Worm (Caenorhabditis elegans) whole organism, L4 larva: Measurements from ENCODE around the gene C27B7.2.
A peak's percentile ranks its signal among the peaks of the same experiment; 100 is the strongest.

Experiments
- T26A8.4 ChIP-seq: fragments of 200-800 bp; sonication (Bioruptor generic); IDR thresholded peaks from 2 replicates; pipeline ENCODE4 v1.3.6; 2022; ENCODE audit warnings: missing genetic modification characterization, missing compliant biosample characterization
- Y105C5A.15 ChIP-seq: fragments of 200-800 bp; sonication (Bioruptor generic); IDR thresholded peaks from 2 replicates; pipeline ENCODE4 v1.3.6; 2022; ENCODE audit warnings: missing genetic modification characterization, missing compliant biosample characterization
- Y48G9A.11 ChIP-seq: fragments of 200-800 bp; sonication (Bioruptor generic); IDR thresholded peaks from 2 replicates; pipeline ENCODE4 v1.3.6; 2022; ENCODE audit warnings: missing genetic modification reagents, missing genetic modification characterization, missing compliant biosample characterization
- Y75B8A.6 ChIP-seq: fragments of 200-800 bp; sonication (Bioruptor generic); IDR thresholded peaks from 2 replicates; pipeline ENCODE4 v1.3.6; 2022; ENCODE audit warnings: missing genetic modification reagents, missing genetic modification characterization, missing compliant biosample characterization
- ZK546.5 ChIP-seq, 2 experiments: sonication (generic microtip); optimal IDR thresholded peaks; 2 replicates each; lab custom pipeline; 2017; ENCODE audit warnings: missing biosample characterization in 2 of 2, missing genetic modification characterization in 2 of 2
- aha-1 ChIP-seq: fragments of 150-350 bp; peaks from one replicate; lab custom pipeline; 2014; ENCODE audit warnings: missing biosample characterization, missing genetic modification characterization
- arid-1 ChIP-seq: fragments of 200-800 bp; sonication (Bioruptor generic); conservative IDR thresholded peaks from 2 replicates; pipeline ENCODE4 v1.3.6; 2022; ENCODE audit warnings: missing genetic modification reagents, missing genetic modification characterization, missing compliant biosample characterization
- ceh-20 ChIP-seq: fragments of 200-800 bp; sonication (Bioruptor generic); IDR thresholded peaks from 2 replicates; pipeline ENCODE4 v1.3.6; 2022; ENCODE audit warnings: missing genetic modification reagents, missing genetic modification characterization, missing compliant biosample characterization
- ceh-62 ChIP-seq: sonication (generic microtip); optimal IDR thresholded peaks from 2 replicates; lab custom pipeline; 2017; ENCODE audit warnings: missing biosample characterization, missing genetic modification characterization
- ceh-82 ChIP-seq: sonication (generic microtip); optimal IDR thresholded peaks from 2 replicates; lab custom pipeline; 2017; ENCODE audit warnings: missing biosample characterization, missing genetic modification characterization
- ces-1 ChIP-seq: fragments of 150-350 bp; sonication (generic microtip); optimal IDR thresholded peaks from 4 replicates; lab custom pipeline; 2014; ENCODE audit warnings: missing biosample characterization, missing genetic modification reagents, missing genetic modification characterization
- cey-2 ChIP-seq: sonication (generic microtip); optimal IDR thresholded peaks from 3 replicates; lab custom pipeline; 2017; ENCODE audit warnings: missing genetic modification characterization, mild to moderate bottlenecking, missing compliant biosample characterization, antibody characterized with exemption, borderline replicate concordance; ENCODE audit not compliant: insufficient read depth
- daf-16 ChIP-seq, 3 experiments: sonication (generic microtip); optimal IDR thresholded peaks; 2 replicates each; lab custom pipeline; 2016 to 2017; ENCODE audit warnings: missing genetic modification characterization in 3 of 3, missing genetic modification reagents in 3 of 3, mild to moderate bottlenecking in 2 of 3, missing compliant biosample characterization in 2 of 3, missing biosample characterization in 1 of 3, moderate library complexity in 1 of 3
- daf-19 ChIP-seq: fragments of 200-800 bp; sonication (Bioruptor generic); conservative IDR thresholded peaks from 2 replicates; pipeline ENCODE4 v1.3.6; 2022; ENCODE audit warnings: missing genetic modification characterization, missing compliant biosample characterization
- dmd-6 ChIP-seq: fragments of 200-800 bp; sonication (Bioruptor generic); IDR thresholded peaks from 2 replicates; pipeline ENCODE4 v1.3.6; 2022; ENCODE audit warnings: missing genetic modification reagents, missing genetic modification characterization, missing compliant biosample characterization
- dmd-8 ChIP-seq: fragments of 200-800 bp; sonication (Bioruptor generic); IDR thresholded peaks from 2 replicates; pipeline ENCODE4 v1.3.6; 2022; ENCODE audit warnings: missing genetic modification characterization, missing compliant biosample characterization
- dpl-1 ChIP-seq: fragments of 150-350 bp; optimal IDR thresholded peaks from 2 replicates; lab custom pipeline; 2014; ENCODE audit warnings: missing biosample characterization, missing genetic modification reagents, missing genetic modification characterization
- dve-1 ChIP-seq: sonication (generic microtip); optimal IDR thresholded peaks from 2 replicates; lab custom pipeline; 2017; ENCODE audit warnings: antibody characterized with exemption, mild to moderate bottlenecking, missing genetic modification characterization, missing compliant biosample characterization; ENCODE audit not compliant: insufficient read depth
- egl-43 ChIP-seq: fragments of 200-800 bp; sonication (Bioruptor generic); IDR thresholded peaks from 2 replicates; pipeline ENCODE4 v1.3.6; 2022; ENCODE audit warnings: missing genetic modification reagents, missing genetic modification characterization, missing compliant biosample characterization
- fos-1 ChIP-seq: fragments of 150-350 bp; optimal IDR thresholded peaks from 2 replicates; lab custom pipeline; 2014; ENCODE audit warnings: missing biosample characterization, missing genetic modification characterization
- gei-8 ChIP-seq: fragments of 200-800 bp; sonication (Bioruptor generic); optimal IDR thresholded peaks from 2 replicates; lab custom pipeline; 2018; ENCODE audit warnings: mild to moderate bottlenecking, missing genetic modification characterization, missing compliant biosample characterization
- hif-1 ChIP-seq, 2 experiments: sonication (generic microtip); optimal IDR thresholded peaks; 2 replicates each; lab custom pipeline; 2016 to 2017; ENCODE audit warnings: missing compliant biosample characterization in 2 of 2, missing genetic modification characterization in 2 of 2, missing genetic modification reagents in 2 of 2, missing genotype in 2 of 2, mild to moderate bottlenecking in 1 of 2
- hlh-11 ChIP-seq: fragments of 200-800 bp; sonication (Bioruptor generic); optimal IDR thresholded peaks from 2 replicates; lab custom pipeline; 2018; ENCODE audit warnings: mild to moderate bottlenecking, missing genetic modification characterization, missing compliant biosample characterization
- jun-1 ChIP-seq: fragments of 150-350 bp; optimal IDR thresholded peaks from 2 replicates; lab custom pipeline; 2014; ENCODE audit warnings: missing biosample characterization, missing genetic modification reagents, missing genetic modification characterization
- lin-1 ChIP-seq: fragments of 200-800 bp; sonication (Bioruptor generic); IDR thresholded peaks from 2 replicates; pipeline ENCODE4 v1.3.6; 2022; ENCODE audit warnings: missing genetic modification reagents, missing genetic modification characterization, missing compliant biosample characterization
- lin-15B ChIP-seq: fragments of 150-350 bp; sonication (generic microtip); optimal IDR thresholded peaks from 3 replicates; lab custom pipeline; 2014; ENCODE audit warnings: missing biosample characterization, missing genetic modification characterization
- lsy-2 ChIP-seq, 2 experiments: fragments of 150-350 bp in 1 of 2; sonication (generic microtip) in 1 of 2; optimal IDR thresholded peaks; 2 replicates each; lab custom pipeline; 2014 to 2017; ENCODE audit warnings: missing biosample characterization in 2 of 2, missing genetic modification characterization in 2 of 2
- madf-9 ChIP-seq: fragments of 200-800 bp; sonication (Bioruptor generic); conservative IDR thresholded peaks from 2 replicates; pipeline ENCODE4 v1.3.6; 2022; ENCODE audit warnings: missing genetic modification reagents, missing genetic modification characterization, missing compliant biosample characterization
- mxl-2 ChIP-seq: fragments of 200-800 bp; sonication (Bioruptor generic); conservative IDR thresholded peaks from 2 replicates; pipeline ENCODE4 v1.3.6; 2022; ENCODE audit warnings: missing genetic modification reagents, missing genetic modification characterization, missing compliant biosample characterization
- nhr-102 ChIP-seq: sonication (generic microtip); optimal IDR thresholded peaks from 2 replicates; lab custom pipeline; 2016; ENCODE audit warnings: mild to moderate bottlenecking, missing genetic modification characterization, moderate library complexity, missing compliant biosample characterization
- nhr-111 ChIP-seq: fragments of 200-800 bp; sonication (Bioruptor generic); optimal IDR thresholded peaks from 2 replicates; lab custom pipeline; 2018; ENCODE audit warnings: mild to moderate bottlenecking, missing genetic modification characterization, missing compliant biosample characterization
- nhr-25 ChIP-seq: sonication (generic microtip); optimal IDR thresholded peaks from 2 replicates; lab custom pipeline; 2017; ENCODE audit warnings: missing genetic modification characterization, mild to moderate bottlenecking, missing compliant biosample characterization, antibody characterized with exemption, moderate library complexity, borderline replicate concordance; ENCODE audit not compliant: insufficient read depth
- nhr-6 ChIP-seq: fragments of 150-350 bp; optimal IDR thresholded peaks from 2 replicates; lab custom pipeline; 2014; ENCODE audit warnings: missing biosample characterization, missing genetic modification characterization
- pha-4 ChIP-seq, 2 experiments: fragments of 150-350 bp in 1 of 2; fragments of 200-800 bp in 1 of 2; sonication (Bioruptor generic) in 1 of 2; IDR thresholded peaks in 1 of 2; optimal IDR thresholded peaks in 1 of 2; 2 replicates each; pipeline versions ENCODE4 v1.3.6 to Lab custom; 2014 to 2022; ENCODE audit warnings: missing genetic modification characterization in 2 of 2, missing genetic modification reagents in 2 of 2, missing biosample characterization in 1 of 2, missing compliant biosample characterization in 1 of 2
- saeg-2 ChIP-seq: fragments of 200-800 bp; sonication (Bioruptor generic); IDR thresholded peaks from 2 replicates; pipeline ENCODE4 v1.3.6; 2022; ENCODE audit warnings: missing genetic modification reagents, missing genetic modification characterization, missing compliant biosample characterization
- skn-1 ChIP-seq: fragments of 150-350 bp; optimal IDR thresholded peaks from 2 replicates; lab custom pipeline; 2014; ENCODE audit warnings: missing biosample characterization, missing genetic modification characterization
- spr-1 ChIP-seq: sonication (generic microtip); optimal IDR thresholded peaks from 2 replicates; lab custom pipeline; 2016; ENCODE audit warnings: mild to moderate bottlenecking, missing genetic modification characterization, missing compliant biosample characterization
- tra-1 ChIP-seq: fragments of 200-800 bp; sonication (Bioruptor generic); IDR thresholded peaks from 2 replicates; pipeline ENCODE4 v1.3.6; 2022; ENCODE audit warnings: missing genetic modification reagents, missing genetic modification characterization, missing compliant biosample characterization
- unc-130 ChIP-seq: sonication (generic microtip); optimal IDR thresholded peaks from 2 replicates; lab custom pipeline; 2016; ENCODE audit warnings: missing genetic modification reagents, missing genetic modification characterization, missing compliant biosample characterization
- unc-62 ChIP-seq, 3 experiments: fragments of 150-350 bp in 1 of 3; sonication (generic microtip); optimal IDR thresholded peaks in 2 of 3; peaks in 1 of 3; 1 replicate in 1 of 3; 2 replicates in 2 of 3; lab custom pipeline; 2014 to 2017; ENCODE audit warnings: missing biosample characterization in 3 of 3, missing genetic modification characterization in 3 of 3, missing genetic modification reagents in 3 of 3, missing genotype in 1 of 3
- vab-7 ChIP-seq: fragments of 200-800 bp; sonication (Bioruptor generic); IDR thresholded peaks from 2 replicates; pipeline ENCODE4 v1.3.6; 2022; ENCODE audit warnings: missing genetic modification reagents, missing genetic modification characterization, missing compliant biosample characterization
- zag-1 ChIP-seq: fragments of 150-350 bp; optimal IDR thresholded peaks from 2 replicates; lab custom pipeline; 2014; ENCODE audit warnings: missing biosample characterization, missing genetic modification characterization
- zip-2 ChIP-seq: fragments of 150-350 bp; optimal IDR thresholded peaks from 2 replicates; lab custom pipeline; 2014; ENCODE audit warnings: missing biosample characterization, missing genetic modification characterization
- ztf-11 ChIP-seq: fragments of 150-350 bp; optimal IDR thresholded peaks from 2 replicates; lab custom pipeline; 2014; ENCODE audit warnings: missing biosample characterization, missing genetic modification characterization
- ztf-7 ChIP-seq: fragments of 150-350 bp; optimal IDR thresholded peaks from 2 replicates; lab custom pipeline; 2014; ENCODE audit warnings: missing biosample characterization, missing genetic modification characterization

Gene C27B7.2

DNA sequence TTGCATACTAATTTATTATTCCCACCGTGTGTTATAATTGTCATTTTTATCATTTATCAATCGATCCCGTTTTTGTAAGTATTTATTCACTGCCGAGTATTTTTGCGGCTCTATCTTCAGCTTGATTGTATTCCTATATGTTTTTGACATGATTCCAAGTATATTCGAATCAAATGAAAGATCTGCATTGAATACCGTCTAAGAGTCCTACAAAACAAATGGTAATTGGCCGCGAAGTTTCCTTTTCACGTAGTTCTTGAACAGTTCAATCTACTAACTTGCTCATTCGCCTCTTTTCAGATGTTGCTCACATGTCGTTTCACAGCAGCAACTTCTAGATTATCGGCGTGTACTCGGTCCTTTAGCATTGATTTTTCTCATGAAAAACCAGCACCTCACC lies at the start of gene C27B7.2:
Gene C27B7.2 (plus strand): TSS at position 301 of the 400 bp plus-strand sequence.
- TF ChIP-seq arid-1: no peak
- TF ChIP-seq unc-130: no peak
- TF ChIP-seq aha-1: peak; percentile 43
- no peak for TF ChIP-seq ces-1 (GFP tag; lab: Kevin White, UChicago)
- no peak for TF ChIP-seq nhr-111
- TF ChIP-seq lsy-2 (tag; optimal IDR thresholded peaks at IDR 0.05; lab: Kevin White, UChicago): no peak
- TF ChIP-seq T26A8.4 (GFP tag; lab: Robert Waterston, UW): 0 out of 2 replicates have a peak, but pooled peaks have one; percentile 25
- no peak for TF ChIP-seq zip-2 (tag; lab: Kevin White, UChicago)
- 0 out of 2 replicates have a peak, but pooled peaks have one; percentile 30 for TF ChIP-seq dmd-8 (GFP tag; lab: Robert Waterston, UW)
- TF ChIP-seq cey-2 (tag; lab: Kevin White, UChicago): no peak
- no peak for TF ChIP-seq madf-9 (GFP tag; lab: Robert Waterston, UW)
- TF ChIP-seq Y48G9A.11 (GFP tag; lab: Robert Waterston, UW): peak; percentile 46; the same call in 1 of the 2 replicates
- TF ChIP-seq, all 104 proteins: peak for 4

DNA sequence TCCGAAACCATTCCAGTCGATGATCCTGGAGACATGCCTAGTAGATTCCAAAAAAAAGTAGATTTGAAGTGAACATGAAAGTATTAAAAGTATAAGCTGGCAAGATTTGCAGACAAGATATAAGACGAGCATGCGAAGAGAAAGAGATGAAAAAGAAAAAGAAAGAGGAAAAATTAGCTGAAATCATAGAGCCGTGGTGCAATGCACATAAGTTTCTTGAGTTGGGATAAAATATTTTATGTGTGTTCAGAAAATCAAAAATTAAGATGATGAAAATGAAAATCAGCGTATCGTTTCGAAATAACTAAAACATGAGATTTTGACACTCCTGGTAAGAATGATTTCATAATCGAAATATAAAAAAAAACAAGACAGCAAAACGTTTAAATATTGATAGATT lies 48.2 kb upstream of the C27B7.2 start, which contains the start of gene T11B7.2:
Gene T11B7.2 (minus strand): TSS at position 101 of the 400 bp plus-strand sequence.
- TF ChIP-seq unc-130 (no peak), zag-1 (tag; lab: Kevin White, UChicago) (no peak), dpl-1 (GFP tag; lab: Kevin White, UChicago) (no peak), skn-1 (tag; lab: Kevin White, UChicago) (no peak), unc-62 (GFP tag; optimal IDR thresholded peaks at IDR 0.05 in 1 of 2; lab: Kevin White, UChicago) (no peak), unc-62 (tag; optimal IDR thresholded peaks at IDR 0.05; lab: Kevin White, UChicago) (no peak), mxl-2 (no peak), ztf-11 (tag; lab: Kevin White, UChicago) (no peak)

DNA sequence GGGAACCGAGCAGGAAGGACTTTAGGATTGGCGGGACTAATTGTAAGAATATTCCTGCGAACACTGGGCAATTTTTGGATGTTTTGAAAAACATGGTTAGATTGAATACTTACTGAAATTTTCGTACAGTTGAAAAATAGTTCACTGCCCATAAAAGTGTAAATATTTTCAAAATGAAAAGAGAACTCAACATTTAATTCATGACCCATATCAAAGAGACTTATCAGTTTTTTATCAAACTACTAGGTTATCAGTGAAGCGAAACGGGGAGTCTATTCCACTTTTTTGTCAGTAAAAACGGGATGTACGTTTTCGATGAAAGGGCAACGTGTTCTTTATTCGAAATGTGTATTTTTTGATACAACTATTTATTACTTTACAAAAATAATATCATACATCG lies 46.7 kb upstream of the C27B7.2 start:
- no peak for TF ChIP-seq Y105C5A.15 (GFP tag; lab: Robert Waterston, UW)
- TF ChIP-seq ceh-62 (tag; lab: Kevin White, UChicago): no peak
- TF ChIP-seq spr-1 (tag; lab: Kevin White, UChicago): no peak
- no peak for TF ChIP-seq hif-1 (tag; optimal IDR thresholded peaks at IDR 0.05; lab: Kevin White, UChicago)
- TF ChIP-seq Y48G9A.11 (GFP tag; lab: Robert Waterston, UW): no peak
- TF ChIP-seq dve-1 (tag; lab: Kevin White, UChicago): peak; percentile 32
- TF ChIP-seq zag-1 (tag; lab: Kevin White, UChicago): no peak
- TF ChIP-seq nhr-6 (tag; lab: Kevin White, UChicago): no peak
- no peak for TF ChIP-seq nhr-25 (tag; lab: Kevin White, UChicago)
- peak; percentile 39; the same call in 1 of the 2 replicates for TF ChIP-seq dmd-6 (GFP tag; lab: Robert Waterston, UW)
- TF ChIP-seq T26A8.4 (GFP tag; lab: Robert Waterston, UW): no peak
- TF ChIP-seq tra-1: no peak
- TF ChIP-seq pha-4 (GFP tag; IDR thresholded peaks at IDR 0.05; lab: Robert Waterston, UW): no peak
- TF ChIP-seq pha-4 (tag; optimal IDR thresholded peaks at IDR 0.05; lab: Kevin White, UChicago): no peak
- no peak for TF ChIP-seq Y75B8A.6 (GFP tag; lab: Robert Waterston, UW)
- no peak for TF ChIP-seq nhr-102 (tag; lab: Kevin White, UChicago)
- TF ChIP-seq ceh-82 (tag; lab: Kevin White, UChicago): no peak
- no peak for TF ChIP-seq unc-130
- no peak for TF ChIP-seq egl-43 (GFP tag; lab: Robert Waterston, UW)
- TF ChIP-seq daf-16 (GFP tag; optimal IDR thresholded peaks at IDR 0.05; lab: Kevin White, UChicago): no peak
- TF ChIP-seq daf-16 (tag; optimal IDR thresholded peaks at IDR 0.05; lab: Kevin White, UChicago): peak; percentile 56
- no peak for TF ChIP-seq lin-1 (GFP tag; lab: Robert Waterston, UW)
- TF ChIP-seq ceh-20 (GFP tag; lab: Robert Waterston, UW): no peak
- no peak for TF ChIP-seq ztf-7 (tag; lab: Kevin White, UChicago)
- TF ChIP-seq ztf-11 (tag; lab: Kevin White, UChicago): no peak
- TF ChIP-seq cey-2 (tag; lab: Kevin White, UChicago): no peak
- TF ChIP-seq ZK546.5 (tag; optimal IDR thresholded peaks at IDR 0.05; lab: Kevin White, UChicago): no peak
- TF ChIP-seq hlh-11: peak; percentile 36
- no peak for TF ChIP-seq saeg-2 (GFP tag; lab: Robert Waterston, UW)
- TF ChIP-seq jun-1 (tag; lab: Kevin White, UChicago): no peak
- TF ChIP-seq fos-1: no peak
- no peak for TF ChIP-seq gei-8 (GFP tag; lab: Kevin White, UChicago)
- no peak for TF ChIP-seq daf-19 (GFP tag; lab: Robert Waterston, UW)
- no peak for TF ChIP-seq vab-7 (GFP tag; lab: Robert Waterston, UW)
- no peak for TF ChIP-seq lin-15B (tag; lab: Kevin White, UChicago)
